Fruit fly (Drosophila melanogaster) whole organism, adult: Measurements from ENCODE around the gene CG6276.
A peak's percentile ranks its signal among the peaks of the same experiment; 100 is the strongest.

Source experiments
- CG11617 ChIP-seq: fragments of 200-800 bp; sonication (Bioruptor generic); optimal IDR thresholded peaks from 2 replicates; lab custom pipeline; 2017; ENCODE audit warnings: mild to moderate bottlenecking, missing biosample characterization, missing genetic modification reagents, missing genetic modification characterization
- CG12768 ChIP-seq: fragments of 200-800 bp; sonication (Bioruptor generic); optimal IDR thresholded peaks from 2 replicates; lab custom pipeline; 2017; ENCODE audit warnings: missing biosample characterization, missing genetic modification characterization, mild to moderate bottlenecking, moderate library complexity, missing genetic modification reagents
- CG14711 ChIP-seq: fragments of 200-800 bp; sonication (Bioruptor generic); optimal IDR thresholded peaks from 2 replicates; lab custom pipeline; 2018; ENCODE audit warnings: missing biosample characterization, mild to moderate bottlenecking, missing genetic modification characterization, moderate library complexity
- CG1620 ChIP-seq: fragments of 200-800 bp; sonication (Bioruptor generic); optimal IDR thresholded peaks from 2 replicates; lab custom pipeline; 2016; ENCODE audit warnings: missing biosample characterization, missing genetic modification characterization
- CG33017 ChIP-seq: fragments of 200-800 bp; sonication (Bioruptor generic); optimal IDR thresholded peaks from 2 replicates; lab custom pipeline; 2018; ENCODE audit warnings: missing biosample characterization, mild to moderate bottlenecking, missing genetic modification characterization, moderate library complexity
- CG5204 ChIP-seq: fragments of 200-800 bp; sonication (Bioruptor generic); optimal IDR thresholded peaks from 2 replicates; lab custom pipeline; 2016; ENCODE audit warnings: missing biosample characterization, missing genetic modification characterization
- CG7045 ChIP-seq: fragments of 200-800 bp; sonication (Bioruptor generic); optimal IDR thresholded peaks from 2 replicates; lab custom pipeline; 2017; ENCODE audit warnings: missing biosample characterization, mild to moderate bottlenecking, missing genetic modification characterization
- CG7101 ChIP-seq: fragments of 200-800 bp; sonication (Bioruptor generic); optimal IDR thresholded peaks from 2 replicates; lab custom pipeline; 2018; ENCODE audit warnings: missing biosample characterization, mild to moderate bottlenecking, missing genetic modification characterization, moderate library complexity
- Clk ChIP-seq: fragments of 200-800 bp; sonication (Bioruptor generic); optimal IDR thresholded peaks from 2 replicates; lab custom pipeline; 2017; ENCODE audit warnings: missing biosample characterization, missing genetic modification characterization
- Crg-1 ChIP-seq: fragments of 200-800 bp; sonication (Bioruptor generic); optimal IDR thresholded peaks from 2 replicates; lab custom pipeline; 2016; ENCODE audit warnings: missing biosample characterization, missing genetic modification characterization
- Hr96 ChIP-seq: fragments of 200-800 bp; sonication (Bioruptor generic); optimal IDR thresholded peaks from 2 replicates; lab custom pipeline; 2016; ENCODE audit warnings: missing biosample characterization, missing genetic modification characterization
- Mnt ChIP-seq: fragments of 200-800 bp; sonication (Bioruptor generic); optimal IDR thresholded peaks from 2 replicates; lab custom pipeline; 2016; ENCODE audit warnings: missing biosample characterization, mild to moderate bottlenecking, missing genetic modification characterization
- bab1 ChIP-seq: fragments of 200-800 bp; sonication (Bioruptor generic); optimal IDR thresholded peaks from 3 replicates; lab custom pipeline; 2019; ENCODE audit warnings: missing biosample characterization, mild to moderate bottlenecking, missing genetic modification characterization, moderate library complexity
- cic ChIP-seq: fragments of 200-800 bp; sonication (Bioruptor generic); optimal IDR thresholded peaks from 2 replicates; lab custom pipeline; 2017; ENCODE audit warnings: missing biosample characterization, mild to moderate bottlenecking, missing genetic modification characterization, moderate library complexity
- cnc ChIP-seq, 2 experiments: fragments of >200 bp; optimal IDR thresholded peaks; 2 replicates each; lab custom pipeline; 2017
- kay ChIP-seq: fragments of 200-800 bp; sonication (Bioruptor generic); peaks from one replicate; lab custom pipeline; 2016; ENCODE audit warnings: missing biosample characterization, missing genetic modification characterization, borderline replicate concordance
- ovo ChIP-seq: fragments of 200-800 bp; sonication (Bioruptor generic); optimal IDR thresholded peaks from 2 replicates; lab custom pipeline; 2016; ENCODE audit warnings: missing biosample characterization, missing genetic modification characterization
- pad ChIP-seq: fragments of 200-800 bp; sonication (Bioruptor generic); optimal IDR thresholded peaks from 3 replicates; lab custom pipeline; 2017; ENCODE audit warnings: missing biosample characterization, missing genetic modification characterization, mild to moderate bottlenecking, moderate library complexity, missing genetic modification reagents
- tj ChIP-seq: fragments of 200-800 bp; sonication (Bioruptor generic); optimal IDR thresholded peaks from 3 replicates; lab custom pipeline; 2017; ENCODE audit warnings: missing biosample characterization, mild to moderate bottlenecking, missing genetic modification characterization, moderate library complexity
- toe ChIP-seq: fragments of 200-800 bp; sonication (Bioruptor generic); optimal IDR thresholded peaks from 2 replicates; lab custom pipeline; 2016; ENCODE audit warnings: missing biosample characterization, missing genetic modification characterization

The CG6276 gene

dm6 chr3R:15356645-15357431 is 37.0 kb upstream of the CG6276 start, which contains the start of the genes Atg4b and Hibch:
Gene Atg4b (minus strand): TSS chr3R:15356924.
Gene Hibch (plus strand): TSS chr3R:15357229.
- TF ChIP-seq Clk (GFP tag; lab: Kevin White, UChicago): peak; percentile 79
- TF ChIP-seq CG7101 (tag; lab: Kevin White, UChicago): peak; percentile 88
- TF ChIP-seq CG12768 (GFP tag; lab: Kevin White, UChicago): peak; percentile 90
- peak; percentile 83 for TF ChIP-seq CG7045
- peak; percentile 86 for TF ChIP-seq CG11617 (GFP tag; lab: Kevin White, UChicago)
- TF ChIP-seq cic (GFP tag; lab: Kevin White, UChicago): peak; percentile 76
- TF ChIP-seq cnc (optimal IDR thresholded peaks at IDR 0.05; lab: Kevin White, UChicago): no peak
- peak; percentile 77 for TF ChIP-seq CG33017 (tag; lab: Kevin White, UChicago)
- TF ChIP-seq kay: no peak
- TF ChIP-seq pad: peak; percentile 79
- TF ChIP-seq Crg-1 (GFP tag; lab: Kevin White, UChicago): peak; percentile 79
- no peak for TF ChIP-seq Hr96 (GFP tag; lab: Kevin White, UChicago)
- peak; percentile 84 for TF ChIP-seq CG14711
- TF ChIP-seq CG1620: peak; percentile 67
- TF ChIP-seq tj (GFP tag; lab: Kevin White, UChicago): no peak
- TF ChIP-seq Mnt (GFP tag; lab: Kevin White, UChicago): peak; percentile 63
- peak; percentile 67 for TF ChIP-seq ovo (GFP tag; lab: Kevin White, UChicago)
- no peak for TF ChIP-seq CG5204
- no peak for TF ChIP-seq toe (GFP tag; lab: Kevin White, UChicago)
- peak; percentile 88 for TF ChIP-seq bab1

DNA sequence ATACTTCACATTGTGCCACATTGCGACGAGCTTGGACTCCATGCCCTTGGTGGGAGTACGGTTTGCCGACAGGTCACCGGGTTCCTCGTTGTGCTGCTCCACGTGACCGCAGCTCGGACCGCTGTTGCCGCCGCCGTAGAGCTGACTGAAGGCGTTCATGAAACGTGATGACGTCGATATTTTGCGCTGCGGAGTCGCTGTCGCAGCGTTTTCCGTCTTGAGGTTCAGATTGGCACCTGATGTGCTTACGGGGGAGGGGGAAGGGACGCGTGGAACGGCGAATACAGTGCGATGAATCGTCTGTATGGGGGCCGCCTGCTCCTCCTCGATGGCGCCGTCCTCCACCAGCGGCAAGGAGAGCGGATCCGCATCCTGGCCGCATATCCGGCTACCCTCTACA is 36.3 kb upstream of the CG6276 start:
- TF ChIP-seq CG5204 (no peak), Mnt (GFP tag; lab: Kevin White, UChicago) (peak; percentile 10), tj (GFP tag; lab: Kevin White, UChicago) (peak; percentile 100)

dm6 chr3R:15354019-15354418 is 34.1 kb upstream of the CG6276 start:
- TF ChIP-seq Clk (GFP tag; lab: Kevin White, UChicago) (no peak), CG33017 (tag; lab: Kevin White, UChicago) (no peak), CG12768 (GFP tag; lab: Kevin White, UChicago) (no peak), tj (GFP tag; lab: Kevin White, UChicago) (no peak), CG14711 (no peak), CG1620 (no peak), kay (no peak), CG7045 (no peak)

dm6 chr3R:15350993-15351426 is 31.1 kb upstream of the CG6276 start, which contains the start of the genes Trs33 and Tmtc4:
Gene Trs33 (minus strand): TSS chr3R:15350995.
Gene Tmtc4 (plus strand): TSS chr3R:15351225.
- peak; percentile 40 for TF ChIP-seq tj (GFP tag; lab: Kevin White, UChicago)
- TF ChIP-seq ovo (GFP tag; lab: Kevin White, UChicago): no peak
- peak; percentile 74 for TF ChIP-seq bab1
- peak; percentile 30 for TF ChIP-seq CG12768 (GFP tag; lab: Kevin White, UChicago)
- no peak for TF ChIP-seq toe (GFP tag; lab: Kevin White, UChicago)
- peak; percentile 69 for TF ChIP-seq CG14711
- peak; percentile 72 for TF ChIP-seq CG7101 (tag; lab: Kevin White, UChicago)
- TF ChIP-seq cnc (optimal IDR thresholded peaks at IDR 0.05; lab: Kevin White, UChicago): no peak
- no peak for TF ChIP-seq CG5204
- TF ChIP-seq Hr96 (GFP tag; lab: Kevin White, UChicago): no peak
- peak; percentile 27 for TF ChIP-seq cic (GFP tag; lab: Kevin White, UChicago)
- peak; percentile 72 for TF ChIP-seq CG11617 (GFP tag; lab: Kevin White, UChicago)
- no peak for TF ChIP-seq CG7045
- peak; percentile 31 for TF ChIP-seq CG1620
- peak; percentile 45 for TF ChIP-seq pad
- no peak for TF ChIP-seq Clk (GFP tag; lab: Kevin White, UChicago)
- TF ChIP-seq kay: no peak
- peak; percentile 28 for TF ChIP-seq Mnt (GFP tag; lab: Kevin White, UChicago)
- peak; percentile 38 for TF ChIP-seq CG33017 (tag; lab: Kevin White, UChicago)
- TF ChIP-seq Crg-1 (GFP tag; lab: Kevin White, UChicago): peak; percentile 0

dm6 chr3R:15347822-15348221 is 28.0 kb upstream of the CG6276 start, which contains the start of the genes CG42726 and CG42727:
Gene CG42726 (plus strand): TSS chr3R:15348048.
Gene CG42727 (plus strand): TSS chr3R:15348048.
- TF ChIP-seq CG1620 (no peak), ovo (GFP tag; lab: Kevin White, UChicago) (no peak), Mnt (GFP tag; lab: Kevin White, UChicago) (peak; percentile 34), bab1 (peak; percentile 55), Hr96 (GFP tag; lab: Kevin White, UChicago) (no peak), kay (no peak), CG11617 (GFP tag; lab: Kevin White, UChicago) (peak; percentile 26), cic (GFP tag; lab: Kevin White, UChicago) (no peak), cnc (optimal IDR thresholded peaks at IDR 0.05; lab: Kevin White, UChicago) (no peak), Crg-1 (GFP tag; lab: Kevin White, UChicago) (no peak), toe (GFP tag; lab: Kevin White, UChicago) (no peak), tj (GFP tag; lab: Kevin White, UChicago) (peak; percentile 1), pad (no peak), CG33017 (tag; lab: Kevin White, UChicago) (no peak), CG14711 (peak; percentile 17), Clk (GFP tag; lab: Kevin White, UChicago) (no peak), CG5204 (no peak), CG7101 (tag; lab: Kevin White, UChicago) (peak; percentile 36), CG7045 (no peak), CG12768 (GFP tag; lab: Kevin White, UChicago) (no peak)
